Fruit fly (Drosophila melanogaster) whole organism, pupa: ENCODE data around the gene PGRP-LE.

Experiments used
- CG10348 ChIP-seq: fragments of 200-800 bp; sonication (Bioruptor generic); IDR thresholded peaks from 2 replicates; pipeline ENCODE4 v1.3.6; 2022; ENCODE audit warnings: missing biosample characterization, missing genetic modification characterization
- CG12605 ChIP-seq: fragments of 200-800 bp; sonication (Bioruptor generic); IDR thresholded peaks from 2 replicates; pipeline ENCODE4 v1.3.6; 2022; ENCODE audit warnings: missing biosample characterization, missing genetic modification characterization
- CG14655 ChIP-seq: fragments of 200-800 bp; sonication (Bioruptor generic); optimal IDR thresholded peaks from 3 replicates; lab custom pipeline; 2017; ENCODE audit warnings: mild to moderate bottlenecking, missing biosample characterization, missing genetic modification reagents, missing genetic modification characterization
- CG15710 ChIP-seq: fragments of 200-800 bp; sonication (Bioruptor generic); optimal IDR thresholded peaks from 2 replicates; lab custom pipeline; 2018; ENCODE audit warnings: missing biosample characterization, mild to moderate bottlenecking, missing genetic modification characterization, moderate library complexity
- CG17806 ChIP-seq: fragments of 200-800 bp; sonication (Bioruptor generic); optimal IDR thresholded peaks from 2 replicates; lab custom pipeline; 2018; ENCODE audit warnings: missing biosample characterization, mild to moderate bottlenecking, missing genetic modification characterization, moderate library complexity
- CG32121 ChIP-seq: fragments of 200-800 bp; sonication (Bioruptor generic); IDR thresholded peaks from 2 replicates; pipeline ENCODE4 v1.3.6; 2022; ENCODE audit warnings: missing biosample characterization, missing genetic modification characterization
- CG34367 ChIP-seq: fragments of 200-800 bp; sonication (Bioruptor generic); optimal IDR thresholded peaks from 2 replicates; lab custom pipeline; 2018; ENCODE audit warnings: missing biosample characterization, mild to moderate bottlenecking, missing genetic modification characterization
- CG4496 ChIP-seq: fragments of 200-800 bp; sonication (Bioruptor generic); IDR thresholded peaks from 3 replicates; pipeline ENCODE4 v1.3.6; 2022; ENCODE audit warnings: missing biosample characterization, missing genetic modification characterization
- CG8159 ChIP-seq: fragments of 200-800 bp; sonication (Bioruptor generic); optimal IDR thresholded peaks from 3 replicates; lab custom pipeline; 2018; ENCODE audit warnings: missing biosample characterization, mild to moderate bottlenecking, missing genetic modification characterization, moderate library complexity
- CG8301 ChIP-seq: fragments of 200-800 bp; sonication (Bioruptor generic); optimal IDR thresholded peaks from 2 replicates; lab custom pipeline; 2018; ENCODE audit warnings: missing biosample characterization, mild to moderate bottlenecking, missing genetic modification characterization
- CG9948 ChIP-seq: fragments of 200-800 bp; sonication (Bioruptor generic); optimal IDR thresholded peaks from 2 replicates; lab custom pipeline; 2018; ENCODE audit warnings: missing biosample characterization, mild to moderate bottlenecking, missing genetic modification characterization, moderate library complexity
- D1 ChIP-seq: fragments of 200-800 bp; sonication (Bioruptor generic); optimal IDR thresholded peaks from 2 replicates; lab custom pipeline; 2018; ENCODE audit warnings: missing biosample characterization, mild to moderate bottlenecking, missing genetic modification characterization, moderate library complexity
- EcR ChIP-seq: fragments of 200-800 bp; sonication (Bioruptor generic); optimal IDR thresholded peaks from 3 replicates; lab custom pipeline; 2019; ENCODE audit warnings: missing biosample characterization, missing genetic modification characterization, mild to moderate bottlenecking, moderate library complexity, missing genetic modification reagents
- Ets98B ChIP-seq: fragments of 200-800 bp; sonication (Bioruptor generic); IDR thresholded peaks from 2 replicates; pipeline ENCODE4 v1.3.6; 2022; ENCODE audit warnings: missing biosample characterization, missing genetic modification characterization
- Pif1A ChIP-seq: fragments of 200-800 bp; sonication (Bioruptor generic); optimal IDR thresholded peaks from 3 replicates; lab custom pipeline; 2016; ENCODE audit warnings: missing biosample characterization, missing genetic modification characterization
- Pif1B ChIP-seq: fragments of 200-800 bp; sonication (Bioruptor generic); optimal IDR thresholded peaks from 3 replicates; lab custom pipeline; 2016; ENCODE audit warnings: missing biosample characterization, missing genetic modification characterization
- Snoo ChIP-seq: fragments of 200-800 bp; sonication (Bioruptor generic); optimal IDR thresholded peaks from 3 replicates; lab custom pipeline; 2017; ENCODE audit warnings: missing biosample characterization, mild to moderate bottlenecking, missing genetic modification characterization, inconsistent platforms
- fd96Ca ChIP-seq: fragments of 200-800 bp; sonication (Bioruptor generic); IDR thresholded peaks from 3 replicates; pipeline ENCODE4 v1.3.6; 2022; ENCODE audit warnings: missing biosample characterization, missing genetic modification characterization
- gl ChIP-seq: fragments of 200-800 bp; sonication (Bioruptor generic); optimal IDR thresholded peaks from 2 replicates; lab custom pipeline; 2018; ENCODE audit warnings: missing biosample characterization, mild to moderate bottlenecking, missing genetic modification characterization
- rn ChIP-seq: fragments of 200-800 bp; sonication (Bioruptor generic); IDR thresholded peaks from 2 replicates; pipeline ENCODE4 v1.3.6; 2022; ENCODE audit warnings: missing biosample characterization, missing genetic modification characterization

The PGRP-LE gene

dm6 chrX:15802880-15803650, 615 bp downstream of the PGRP-LE start:
- no peak for TF ChIP-seq CG32121 (GFP tag; lab: Robert Waterston, UW)
- no peak for TF ChIP-seq CG8301 (tag; lab: Kevin White, UChicago)
- 0 out of 3 replicates have a peak, but pooled peaks have one; percentile 32 for TF ChIP-seq CG4496 (GFP tag; lab: Robert Waterston, UW)
- peak; percentile 0 for TF ChIP-seq CG34367 (tag; lab: Kevin White, UChicago)
- TF ChIP-seq CG8159, result peak; percentile 22
- no peak for TF ChIP-seq CG10348 (GFP tag; lab: Robert Waterston, UW)
- TF ChIP-seq Ets98B (GFP tag; lab: Robert Waterston, UW), result no peak
- TF ChIP-seq rn (GFP tag; lab: Robert Waterston, UW), result no peak
- TF ChIP-seq CG17806 (tag; lab: Kevin White, UChicago), result peak; percentile 22
- peak; percentile 3 for TF ChIP-seq CG15710 (tag; lab: Kevin White, UChicago)
- TF ChIP-seq CG9948 (tag; lab: Kevin White, UChicago), result peak; percentile 21
- TF ChIP-seq Snoo (tag; lab: Kevin White, UChicago), result no peak
- TF ChIP-seq, all 21 proteins: peak for 6

- peak; percentile 52; the same call in 2 of the 3 replicates for TF ChIP-seq CG4496 (GFP tag; lab: Robert Waterston, UW)
Observed at dm6 chrX:15799085-15799557, 4.6 kb downstream of the PGRP-LE start, which contains the start of the genes sordd2 and CG15602. sordd2 (minus strand) TSS chrX:15799162. CG15602 (plus strand) TSS chrX:15799426.

dm6 chrX:15795951-15796443, 7.7 kb downstream of the PGRP-LE start, which contains the start of gene sordd1:
sordd1 (minus strand) TSS chrX:15796028.
- TF ChIP-seq CG32121 (GFP tag; lab: Robert Waterston, UW) (0 out of 2 replicates have a peak, but pooled peaks have one; percentile 15), CG12605 (GFP tag; lab: Robert Waterston, UW) (0 out of 2 replicates have a peak, but pooled peaks have one; percentile 6), CG4496 (GFP tag; lab: Robert Waterston, UW) (peak; percentile 55; the same call in 2 of the 3 replicates), Ets98B (GFP tag; lab: Robert Waterston, UW) (0 out of 2 replicates have a peak, but pooled peaks have one; percentile 14)

DNA sequence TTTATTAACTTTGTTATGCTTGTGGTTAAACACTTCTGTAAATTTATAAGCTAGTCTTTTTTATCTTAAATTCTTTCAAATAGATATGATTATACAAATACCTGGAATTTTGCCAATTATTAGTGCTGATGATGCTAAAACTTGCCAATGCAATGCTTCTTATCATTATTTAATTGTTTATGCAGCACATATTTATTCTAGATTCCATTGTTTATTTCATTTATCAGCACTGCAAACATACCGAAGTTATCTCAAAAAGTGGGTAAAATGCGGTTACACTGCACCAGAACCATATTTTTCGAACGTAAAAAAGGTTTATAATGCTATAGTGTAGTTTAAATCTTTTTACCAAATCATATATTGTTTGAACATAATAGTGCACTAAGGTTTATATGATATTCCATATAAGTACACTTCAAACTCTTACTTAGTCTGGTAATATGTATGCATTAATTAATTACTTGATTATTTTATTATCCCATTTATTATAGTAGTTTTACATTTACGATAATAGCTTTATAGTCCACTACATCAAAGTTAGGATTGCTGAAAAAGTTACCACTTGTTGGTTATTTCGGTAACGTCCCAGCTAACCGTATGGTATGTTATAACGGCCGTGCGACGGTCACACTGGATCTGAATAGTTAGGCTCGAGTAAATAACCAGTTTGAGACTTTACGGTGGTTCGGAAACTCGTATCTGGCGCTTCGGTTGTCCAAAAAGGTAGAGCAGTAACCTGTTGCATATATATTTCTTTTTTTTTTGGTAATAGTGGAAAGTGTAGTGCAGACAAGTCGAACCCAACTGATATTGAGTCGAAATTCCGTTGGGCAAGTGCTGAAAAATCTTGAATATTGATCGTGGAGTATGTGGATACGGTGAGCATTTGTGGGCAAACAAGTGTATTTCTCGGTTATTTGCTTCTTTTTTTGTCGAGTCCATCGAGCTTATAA, 15.2 kb downstream of the PGRP-LE start, which contains the start of gene Rhp:
TSS of gene Rhp (plus strand) at position 663 of the 953 bp plus-strand sequence.
- TF ChIP-seq fd96Ca (no peak), Snoo (tag; lab: Kevin White, UChicago) (peak; percentile 55), CG15710 (tag; lab: Kevin White, UChicago) (peak; percentile 60), Pif1A (no peak), CG14655 (GFP tag; lab: Kevin White, UChicago) (no peak), CG34367 (tag; lab: Kevin White, UChicago) (peak; percentile 59), gl (tag; lab: Kevin White, UChicago) (peak; percentile 79), D1 (tag; lab: Kevin White, UChicago) (no peak), CG9948 (tag; lab: Kevin White, UChicago) (peak; percentile 35), EcR (GFP tag; lab: Kevin White, UChicago) (peak; percentile 35), CG17806 (tag; lab: Kevin White, UChicago) (peak; percentile 58), Ets98B (GFP tag; lab: Robert Waterston, UW) (peak; percentile 30; the same call in 1 of the 2 replicates), CG10348 (GFP tag; lab: Robert Waterston, UW) (no peak), CG8159 (no peak), CG32121 (GFP tag; lab: Robert Waterston, UW) (peak; percentile 19; the same call in 1 of the 2 replicates), CG4496 (GFP tag; lab: Robert Waterston, UW) (peak; percentile 59; the same call in 2 of the 3 replicates)

dm6 chrX:15786242-15786641, 17.4 kb downstream of the PGRP-LE start:
- TF ChIP-seq CG17806 (tag; lab: Kevin White, UChicago) (no peak), CG8301 (tag; lab: Kevin White, UChicago) (no peak), Snoo (tag; lab: Kevin White, UChicago) (no peak), CG32121 (GFP tag; lab: Robert Waterston, UW) (no peak), Pif1A (no peak), gl (tag; lab: Kevin White, UChicago) (no peak), CG10348 (GFP tag; lab: Robert Waterston, UW) (no peak), fd96Ca (no peak), Pif1B (GFP tag; lab: Kevin White, UChicago) (no peak), CG8159 (no peak), rn (GFP tag; lab: Robert Waterston, UW) (no peak), CG15710 (tag; lab: Kevin White, UChicago) (no peak), CG14655 (GFP tag; lab: Kevin White, UChicago) (no peak)
